Worm (Caenorhabditis elegans) whole organism, early embryonic: ENCODE measurements around the gene srsx-1.

Source experiments
- B0310.2 ChIP-seq: sonication (generic microtip); optimal IDR thresholded peaks from 2 replicates; lab custom pipeline; 2016; ENCODE audit warnings: mild to moderate bottlenecking, missing genetic modification characterization, missing compliant biosample characterization
- F13C5.2 ChIP-seq: sonication (generic microtip); optimal IDR thresholded peaks from 2 replicates; lab custom pipeline; 2017; ENCODE audit warnings: mild to moderate bottlenecking, missing genetic modification characterization, inconsistent platforms, missing compliant biosample characterization
- aly-1 ChIP-seq: sonication (generic microtip); optimal IDR thresholded peaks from 2 replicates; lab custom pipeline; 2016; ENCODE audit warnings: missing genetic modification characterization, missing compliant biosample characterization
- ama-1 ChIP-seq: fragments of 150-350 bp; optimal IDR thresholded peaks from 2 replicates; lab custom pipeline; 2014
- ceh-13 ChIP-seq: fragments of 200-800 bp; sonication (Bioruptor generic); optimal IDR thresholded peaks from 2 replicates; lab custom pipeline; 2018; ENCODE audit warnings: mild to moderate bottlenecking, missing genetic modification characterization, missing compliant biosample characterization
- ceh-36 ChIP-seq: sonication (generic microtip); optimal IDR thresholded peaks from 2 replicates; lab custom pipeline; 2016; ENCODE audit warnings: missing genetic modification characterization, inconsistent platforms, missing compliant biosample characterization
- ets-7 ChIP-seq: sonication (generic microtip); optimal IDR thresholded peaks from 2 replicates; lab custom pipeline; 2016; ENCODE audit warnings: missing genotype, missing genetic modification characterization, missing compliant biosample characterization
- flt-1 ChIP-seq: fragments of 200-800 bp; sonication (Bioruptor generic); IDR thresholded peaks from 2 replicates; pipeline ENCODE4 v1.3.6; 2022; ENCODE audit warnings: missing genetic modification characterization, missing compliant biosample characterization
- hmbx-1 ChIP-seq: sonication (generic microtip); optimal IDR thresholded peaks from 2 replicates; lab custom pipeline; 2016; ENCODE audit warnings: mild to moderate bottlenecking, missing genetic modification characterization, missing compliant biosample characterization
- hmg-4 ChIP-seq: fragments of 200-800 bp; sonication (Bioruptor generic); optimal IDR thresholded peaks from 2 replicates; lab custom pipeline; 2018; ENCODE audit warnings: mild to moderate bottlenecking, missing genetic modification characterization, missing compliant biosample characterization
- hnd-1 ChIP-seq: sonication (generic microtip); optimal IDR thresholded peaks from 2 replicates; lab custom pipeline; 2016; ENCODE audit warnings: missing genetic modification characterization, missing compliant biosample characterization
- pes-1 ChIP-seq: fragments of 200-800 bp; sonication (Bioruptor generic); IDR thresholded peaks from 2 replicates; pipeline ENCODE4 v1.3.6; 2022; ENCODE audit warnings: missing genetic modification reagents, missing genetic modification characterization, missing compliant biosample characterization
- scrt-1 ChIP-seq: fragments of 200-800 bp; sonication (Bioruptor generic); IDR thresholded peaks from 2 replicates; pipeline ENCODE4 v1.3.6; 2022; ENCODE audit warnings: missing genetic modification characterization, missing compliant biosample characterization
- sea-1 ChIP-seq: fragments of 200-800 bp; sonication (Bioruptor generic); conservative IDR thresholded peaks from 2 replicates; pipeline ENCODE4 v1.3.6; 2022; ENCODE audit warnings: missing genetic modification characterization, missing compliant biosample characterization
- tbx-11 ChIP-seq: fragments of 200-800 bp; sonication (Bioruptor generic); IDR thresholded peaks from 2 replicates; pipeline ENCODE4 v1.3.6; 2022; ENCODE audit warnings: missing genetic modification characterization, missing compliant biosample characterization
- tbx-37 ChIP-seq: fragments of 200-800 bp; sonication (Bioruptor generic); conservative IDR thresholded peaks from 2 replicates; pipeline ENCODE4 v1.3.6; 2022; ENCODE audit warnings: missing genetic modification reagents, missing genetic modification characterization, missing compliant biosample characterization
- tra-4 ChIP-seq: sonication (generic microtip); optimal IDR thresholded peaks from 2 replicates; lab custom pipeline; 2017; ENCODE audit warnings: missing genetic modification characterization, missing compliant biosample characterization

The srsx-1 gene

ce11 chrV:17211989-17212731 is 34.3 kb upstream of the srsx-1 start, which contains the start of gene srh-236:
Gene srh-236, minus strand, starts transcription at chrV:17212039.
- no peak for TF ChIP-seq B0310.2
- no peak for TF ChIP-seq flt-1 (GFP tag; lab: Robert Waterston, UW)
- no peak for TF ChIP-seq ama-1 (lab: Kevin White, UChicago)
- TF ChIP-seq scrt-1 (GFP tag; lab: Robert Waterston, UW), result no peak
- no peak for TF ChIP-seq ets-7 (tag; lab: Kevin White, UChicago)
- TF ChIP-seq aly-1 (tag; lab: Kevin White, UChicago), result no peak
- TF ChIP-seq hmbx-1 (tag; lab: Kevin White, UChicago), result no peak
- TF ChIP-seq hnd-1 (tag; lab: Kevin White, UChicago), result no peak
- no peak for TF ChIP-seq tbx-11 (GFP tag; lab: Robert Waterston, UW)
- no peak for TF ChIP-seq ceh-36
- no peak for TF ChIP-seq tbx-37 (GFP tag; lab: Robert Waterston, UW)
- no peak for TF ChIP-seq ceh-13 (GFP tag; lab: Kevin White, UChicago)
- no peak for TF ChIP-seq sea-1

ce11 chrV:17208045-17208444 is 30.2 kb upstream of the srsx-1 start, which contains the start of gene Y68A4A.13:
Gene Y68A4A.13, minus strand, starts transcription at chrV:17208145.
- TF ChIP-seq tra-4 (tag; lab: Kevin White, UChicago) (no peak), tbx-11 (GFP tag; lab: Robert Waterston, UW) (no peak), hnd-1 (tag; lab: Kevin White, UChicago) (no peak), flt-1 (GFP tag; lab: Robert Waterston, UW) (no peak), ets-7 (tag; lab: Kevin White, UChicago) (no peak), sea-1 (no peak), hmg-4 (no peak), B0310.2 (no peak), pes-1 (GFP tag; lab: Robert Waterston, UW) (no peak), ceh-36 (no peak), F13C5.2 (no peak)

- no peak for TF ChIP-seq hmg-4
- no peak for TF ChIP-seq ets-7 (tag; lab: Kevin White, UChicago)
- no peak for TF ChIP-seq scrt-1 (GFP tag; lab: Robert Waterston, UW)
- TF ChIP-seq flt-1 (GFP tag; lab: Robert Waterston, UW), result no peak
- no peak for TF ChIP-seq sea-1
- TF ChIP-seq tra-4 (tag; lab: Kevin White, UChicago), result no peak
- no peak for TF ChIP-seq tbx-11 (GFP tag; lab: Robert Waterston, UW)
- no peak for TF ChIP-seq B0310.2
- no peak for TF ChIP-seq ama-1 (lab: Kevin White, UChicago)
- TF ChIP-seq hnd-1 (tag; lab: Kevin White, UChicago), result no peak
Measured at ce11 chrV:17206469-17206868, 28.6 kb upstream of the srsx-1 start.

ce11 chrV:17201847-17202246 is 24.0 kb upstream of the srsx-1 start, which contains the start of gene Y68A4A.10:
Gene Y68A4A.10, plus strand, starts transcription at chrV:17202147.
- no peak for TF ChIP-seq tbx-11 (GFP tag; lab: Robert Waterston, UW)
- no peak for TF ChIP-seq tbx-37 (GFP tag; lab: Robert Waterston, UW)
- TF ChIP-seq hmg-4, result no peak
- no peak for TF ChIP-seq scrt-1 (GFP tag; lab: Robert Waterston, UW)
- no peak for TF ChIP-seq pes-1 (GFP tag; lab: Robert Waterston, UW)
- no peak for TF ChIP-seq sea-1
- no peak for TF ChIP-seq tra-4 (tag; lab: Kevin White, UChicago)
- no peak for TF ChIP-seq hmbx-1 (tag; lab: Kevin White, UChicago)
- no peak for TF ChIP-seq ceh-36
- TF ChIP-seq hnd-1 (tag; lab: Kevin White, UChicago), result no peak
- TF ChIP-seq flt-1 (GFP tag; lab: Robert Waterston, UW), result no peak
- no peak for TF ChIP-seq aly-1 (tag; lab: Kevin White, UChicago)
- no peak for TF ChIP-seq ets-7 (tag; lab: Kevin White, UChicago)
- no peak for TF ChIP-seq F13C5.2
- TF ChIP-seq ceh-13 (GFP tag; lab: Kevin White, UChicago), result no peak
- TF ChIP-seq ama-1 (lab: Kevin White, UChicago), result no peak

- no peak for TF ChIP-seq hnd-1 (tag; lab: Kevin White, UChicago)
- no peak for TF ChIP-seq ceh-36
- TF ChIP-seq pes-1 (GFP tag; lab: Robert Waterston, UW), result no peak
- no peak for TF ChIP-seq hmbx-1 (tag; lab: Kevin White, UChicago)
- TF ChIP-seq tra-4 (tag; lab: Kevin White, UChicago), result no peak
- TF ChIP-seq F13C5.2, result no peak
- no peak for TF ChIP-seq tbx-37 (GFP tag; lab: Robert Waterston, UW)
- TF ChIP-seq scrt-1 (GFP tag; lab: Robert Waterston, UW), result no peak
- no peak for TF ChIP-seq hmg-4
- no peak for TF ChIP-seq ets-7 (tag; lab: Kevin White, UChicago)
- TF ChIP-seq B0310.2, result no peak
- TF ChIP-seq ama-1 (lab: Kevin White, UChicago), result no peak
- no peak for TF ChIP-seq ceh-13 (GFP tag; lab: Kevin White, UChicago)
- TF ChIP-seq sea-1, result no peak
- no peak for TF ChIP-seq aly-1 (tag; lab: Kevin White, UChicago)
- no peak for TF ChIP-seq tbx-11 (GFP tag; lab: Robert Waterston, UW)
- TF ChIP-seq flt-1 (GFP tag; lab: Robert Waterston, UW), result no peak
Measured at ce11 chrV:17198926-17199325, 21.1 kb upstream of the srsx-1 start, which contains the start of gene srz-96. Gene srz-96, plus strand, starts transcription at chrV:17199226.

- no peak for TF ChIP-seq tbx-11 (GFP tag; lab: Robert Waterston, UW)
Measured at ce11 chrV:17192238-17192637, 14.4 kb upstream of the srsx-1 start, which contains the start of gene srz-47. Gene srz-47, minus strand, starts transcription at chrV:17192338.

ce11 chrV:17190399-17190798 is 12.5 kb upstream of the srsx-1 start, which contains the start of gene str-199:
Gene str-199, minus strand, starts transcription at chrV:17190499.
- TF ChIP-seq tbx-11 (GFP tag; lab: Robert Waterston, UW) (no peak), flt-1 (GFP tag; lab: Robert Waterston, UW) (no peak), scrt-1 (GFP tag; lab: Robert Waterston, UW) (no peak), F13C5.2 (no peak), B0310.2 (no peak), tra-4 (tag; lab: Kevin White, UChicago) (no peak), tbx-37 (GFP tag; lab: Robert Waterston, UW) (no peak), ceh-13 (GFP tag; lab: Kevin White, UChicago) (no peak), pes-1 (GFP tag; lab: Robert Waterston, UW) (no peak), hmg-4 (no peak), ets-7 (tag; lab: Kevin White, UChicago) (no peak), sea-1 (no peak), hmbx-1 (tag; lab: Kevin White, UChicago) (no peak), hnd-1 (tag; lab: Kevin White, UChicago) (no peak)
